Worm (Caenorhabditis elegans): ENCODE results near the gene F46E10.18.

- TF ChIP-seq med-1 (GFP tag; optimal IDR thresholded peaks at IDR 0.05; ENCODE audit: insufficient read depth) (no peak), flt-1 (GFP tag; IDR thresholded peaks at IDR 0.05) (no peak), ztf-29 (GFP tag; IDR thresholded peaks at IDR 0.05) (no peak), tab-1 (GFP tag; IDR thresholded peaks at IDR 0.05) (no peak), T22C8.4 (GFP tag; IDR thresholded peaks at IDR 0.05) (no peak)
Measured at ce11 chrV:6557035-6557434, 36.2 kb downstream of the F46E10.18 start, which contains the start of gene spp-27.

All from whole organism, midembryonic.